Worm (Caenorhabditis elegans) whole organism, L4/young adult: Measurements from ENCODE around the gene ric-4.

Experiments
- W03F9.2 ChIP-seq: fragments of 150-350 bp; optimal IDR thresholded peaks from 2 replicates; lab custom pipeline; 2014; ENCODE audit warnings: missing biosample characterization, missing genetic modification characterization
- dao-5 ChIP-seq: sonication (generic microtip); optimal IDR thresholded peaks from 2 replicates; lab custom pipeline; 2016; ENCODE audit warnings: missing genotype, missing genetic modification characterization, moderate library complexity, missing compliant biosample characterization
- him-1 ChIP-seq: sonication (generic microtip); optimal IDR thresholded peaks from 2 replicates; lab custom pipeline; 2016; ENCODE audit warnings: missing genotype, missing genetic modification reagents, missing genetic modification characterization, missing compliant biosample characterization

Gene ric-4

ce11 chrV:10228360-10228759 lies 41.8 kb downstream of the ric-4 start, which contains the start of gene fipr-4:
Gene fipr-4 (minus strand): TSS chrV:10228460.
- no peak for TF ChIP-seq him-1 (tag; lab: Kevin White, UChicago)

ce11 chrV:10227333-10227732 lies 42.8 kb downstream of the ric-4 start, which contains the start of gene ttr-19:
Gene ttr-19 (minus strand): TSS chrV:10227433.
- no peak for TF ChIP-seq him-1 (tag; lab: Kevin White, UChicago)
- TF ChIP-seq W03F9.2 (tag; lab: Kevin White, UChicago) = no peak
- no peak for TF ChIP-seq dao-5 (tag; lab: Kevin White, UChicago)

- TF ChIP-seq dao-5 (tag; lab: Kevin White, UChicago) (no peak), W03F9.2 (tag; lab: Kevin White, UChicago) (no peak), him-1 (tag; lab: Kevin White, UChicago) (no peak)
Measured at ce11 chrV:10225610-10226009, 44.5 kb downstream of the ric-4 start, which contains the start of gene daf-36. Gene daf-36 (minus strand): TSS chrV:10225710.

- TF ChIP-seq W03F9.2 (tag; lab: Kevin White, UChicago) (no peak), him-1 (tag; lab: Kevin White, UChicago) (no peak), dao-5 (tag; lab: Kevin White, UChicago) (no peak)
Measured at ce11 chrV:10224619-10225018, 45.5 kb downstream of the ric-4 start.

- no peak for TF ChIP-seq W03F9.2 (tag; lab: Kevin White, UChicago)
- no peak for TF ChIP-seq dao-5 (tag; lab: Kevin White, UChicago)
- TF ChIP-seq him-1 (tag; lab: Kevin White, UChicago) = no peak
Measured at ce11 chrV:10222007-10222406, 48.1 kb downstream of the ric-4 start, which contains the start of gene C12D8.20. Gene C12D8.20 (plus strand): TSS chrV:10222307.

- TF ChIP-seq dao-5 (tag; lab: Kevin White, UChicago) (no peak), W03F9.2 (tag; lab: Kevin White, UChicago) (no peak), him-1 (tag; lab: Kevin White, UChicago) (no peak)
Measured at ce11 chrV:10221317-10221716, 48.8 kb downstream of the ric-4 start, which contains the start of the genes fipr-5 and fipr-9. Gene fipr-5 (minus strand): TSS chrV:10221417. Gene fipr-9 (plus strand): TSS chrV:10221662.

- no peak for TF ChIP-seq him-1 (tag; lab: Kevin White, UChicago)
- no peak for TF ChIP-seq dao-5 (tag; lab: Kevin White, UChicago)
- no peak for TF ChIP-seq W03F9.2 (tag; lab: Kevin White, UChicago)
Measured at ce11 chrV:10220605-10221004, 49.5 kb downstream of the ric-4 start, which contains the start of gene C12D8.13. Gene C12D8.13 (minus strand): TSS chrV:10220705.

ce11 chrV:10216724-10217123 lies 53.4 kb downstream of the ric-4 start, which contains the start of gene ZK856.14:
Gene ZK856.14 (plus strand): TSS chrV:10217024.
- no peak for TF ChIP-seq him-1 (tag; lab: Kevin White, UChicago)

ce11 chrV:10212627-10213026 lies 57.5 kb downstream of the ric-4 start, which contains the start of gene hpo-40:
Gene hpo-40 (plus strand): TSS chrV:10212927.
- TF ChIP-seq W03F9.2 (tag; lab: Kevin White, UChicago) (no peak), dao-5 (tag; lab: Kevin White, UChicago) (no peak), him-1 (tag; lab: Kevin White, UChicago) (no peak)

ce11 chrV:10212027-10212426 lies 58.1 kb downstream of the ric-4 start, which contains the start of gene zhit-3:
Gene zhit-3 (minus strand): TSS chrV:10212127.
- no peak for TF ChIP-seq W03F9.2 (tag; lab: Kevin White, UChicago)
- no peak for TF ChIP-seq dao-5 (tag; lab: Kevin White, UChicago)
- no peak for TF ChIP-seq him-1 (tag; lab: Kevin White, UChicago)
